Fruit fly (Drosophila melanogaster) whole organism, embryonic: ENCODE results near the gene mRpL48.

Source experiments
- CG10431 ChIP-seq: fragments of 200-800 bp; sonication (Bioruptor generic); optimal IDR thresholded peaks from 3 replicates; lab custom pipeline; 2018; ENCODE audit warnings: missing biosample characterization, mild to moderate bottlenecking, missing genetic modification characterization
- CG11560 ChIP-seq: fragments of 200-800 bp; sonication (Bioruptor generic); IDR thresholded peaks from 3 replicates; pipeline ENCODE4 v1.3.6; 2022; ENCODE audit warnings: missing biosample characterization, missing genetic modification characterization
- CG15011 ChIP-seq: fragments of 200-800 bp; sonication (Bioruptor generic); optimal IDR thresholded peaks from 3 replicates; lab custom pipeline; 2018; ENCODE audit warnings: missing biosample characterization, mild to moderate bottlenecking, missing genetic modification characterization
- CG1602 ChIP-seq: fragments of 200-800 bp; sonication (Bioruptor generic); optimal IDR thresholded peaks from 3 replicates; lab custom pipeline; 2016; ENCODE audit warnings: missing biosample characterization, missing genetic modification characterization
- CG17328 ChIP-seq: fragments of 200-800 bp; sonication (Bioruptor generic); IDR thresholded peaks from 2 replicates; pipeline ENCODE4 v1.3.6; 2022; ENCODE audit warnings: missing biosample characterization, missing genetic modification characterization
- CG1792 ChIP-seq: fragments of 200-800 bp; sonication (Bioruptor generic); optimal IDR thresholded peaks from 2 replicates; lab custom pipeline; 2016; ENCODE audit warnings: missing biosample characterization, missing genetic modification characterization
- CG18476 ChIP-seq: fragments of 200-800 bp; sonication (Bioruptor generic); optimal IDR thresholded peaks from 2 replicates; lab custom pipeline; 2016; ENCODE audit warnings: missing biosample characterization, mild to moderate bottlenecking, missing genetic modification characterization
- CG2199 ChIP-seq: fragments of 200-800 bp; sonication (Bioruptor generic); IDR thresholded peaks from 3 replicates; pipeline ENCODE4 v1.3.6; 2022; ENCODE audit warnings: missing biosample characterization, missing genetic modification characterization
- CG30020 ChIP-seq: fragments of 200-800 bp; optimal IDR thresholded peaks from 2 replicates; lab custom pipeline; 2019; ENCODE audit warnings: missing biosample characterization, mild to moderate bottlenecking, missing genetic modification characterization, moderate library complexity
- CG31224 ChIP-seq: fragments of 200-800 bp; sonication (Bioruptor generic); IDR thresholded peaks from 2 replicates; pipeline ENCODE4 v1.3.6; 2022; ENCODE audit warnings: missing biosample characterization, missing genetic modification characterization
- CG3726 ChIP-seq: fragments of 200-800 bp; sonication (Bioruptor generic); IDR thresholded peaks from 3 replicates; pipeline ENCODE4, ENCODE4 v1.3.6; 2022; ENCODE audit warnings: missing biosample characterization, missing genetic modification characterization
- CG4282 ChIP-seq: fragments of 200-800 bp; sonication (Bioruptor generic); optimal IDR thresholded peaks from 2 replicates; lab custom pipeline; 2016; ENCODE audit warnings: missing biosample characterization, missing genetic modification characterization
- CG5180 ChIP-seq: fragments of 200-800 bp; sonication (Bioruptor generic); optimal IDR thresholded peaks from 3 replicates; lab custom pipeline; 2017; ENCODE audit warnings: missing biosample characterization, missing genetic modification characterization, mild to moderate bottlenecking, moderate library complexity, missing genetic modification reagents
- CG6791 ChIP-seq: fragments of 200-800 bp; sonication (Bioruptor generic); IDR thresholded peaks from 3 replicates; pipeline ENCODE4 v1.3.6; 2022; ENCODE audit warnings: missing biosample characterization, missing genetic modification characterization; ENCODE audit not compliant: partially characterized antibody
- CG7786 ChIP-seq: fragments of 200-800 bp; sonication (Bioruptor generic); optimal IDR thresholded peaks from 2 replicates; lab custom pipeline; 2016; ENCODE audit warnings: missing biosample characterization, missing genetic modification characterization
- CG7839 ChIP-seq: fragments of 200-800 bp; sonication (Bioruptor generic); optimal IDR thresholded peaks from 3 replicates; lab custom pipeline; 2018; ENCODE audit warnings: missing biosample characterization, mild to moderate bottlenecking, missing genetic modification characterization, moderate library complexity
- CG7987 ChIP-seq: fragments of 200-800 bp; sonication (Bioruptor generic); optimal IDR thresholded peaks from 2 replicates; lab custom pipeline; 2018; ENCODE audit warnings: missing biosample characterization, mild to moderate bottlenecking, missing genetic modification characterization, moderate library complexity
- CG8924 ChIP-seq: fragments of 200-800 bp; optimal IDR thresholded peaks from 3 replicates; lab custom pipeline; 2019; ENCODE audit warnings: missing biosample characterization, mild to moderate bottlenecking, missing genetic modification characterization, moderate library complexity
- CG9797 ChIP-seq: fragments of 200-800 bp; sonication (Bioruptor generic); optimal IDR thresholded peaks from 3 replicates; lab custom pipeline; 2018; ENCODE audit warnings: missing biosample characterization, mild to moderate bottlenecking, missing genetic modification characterization
- Dad ChIP-seq: fragments of 200-800 bp; sonication (Bioruptor generic); optimal IDR thresholded peaks from 3 replicates; lab custom pipeline; 2016; ENCODE audit warnings: missing biosample characterization, missing genetic modification characterization
- Dll ChIP-seq: fragments of 200-800 bp; sonication (Bioruptor generic); IDR thresholded peaks from 4 replicates; pipeline ENCODE4 v1.3.6; 2022; ENCODE audit warnings: missing biosample characterization, missing genetic modification characterization; ENCODE audit not compliant: partially characterized antibody
- Dref ChIP-seq: fragments of 200-800 bp; sonication (Bioruptor generic); IDR thresholded peaks from 2 replicates; pipeline ENCODE4 v1.3.6; 2022; ENCODE audit warnings: missing biosample characterization, missing genetic modification characterization
- Ets65A ChIP-seq: fragments of 200-800 bp; sonication (Bioruptor generic); peaks from one replicate; lab custom pipeline; 2016; ENCODE audit warnings: missing biosample characterization, missing genetic modification characterization
- Hr3 ChIP-seq: fragments of 200-800 bp; sonication (Bioruptor generic); optimal IDR thresholded peaks from 3 replicates; lab custom pipeline; 2016; ENCODE audit warnings: missing biosample characterization, missing genetic modification characterization
- Lhr ChIP-seq: fragments of 200-800 bp; sonication (Bioruptor generic); optimal IDR thresholded peaks from 3 replicates; lab custom pipeline; 2017; ENCODE audit warnings: mild to moderate bottlenecking, missing biosample characterization, missing genetic modification reagents, missing genetic modification characterization
- Lim3 ChIP-seq: fragments of 200-800 bp; sonication (Bioruptor generic); IDR thresholded peaks from 2 replicates; pipeline ENCODE4 v1.3.6; 2022; ENCODE audit warnings: missing biosample characterization, missing genetic modification characterization
- Mrtf ChIP-seq: fragments of 200-800 bp; sonication (Bioruptor generic); IDR thresholded peaks from 3 replicates; pipeline ENCODE4 v1.3.6; 2022; ENCODE audit warnings: missing biosample characterization, missing genetic modification characterization
- Pdp1 ChIP-seq, 2 experiments: fragments of 200-800 bp; sonication (Bioruptor generic); optimal IDR thresholded peaks; 3 replicates each; lab custom pipeline; 2016; ENCODE audit warnings: missing biosample characterization in 2 of 2, missing genetic modification characterization in 2 of 2, mild to moderate bottlenecking in 1 of 2, moderate library complexity in 1 of 2
- Rx ChIP-seq: fragments of 200-800 bp; sonication (Bioruptor generic); IDR thresholded peaks from 2 replicates; pipeline ENCODE4 v1.3.6; 2022; ENCODE audit warnings: missing biosample characterization, missing genetic modification characterization
- Sox102F ChIP-seq: fragments of 200-800 bp; sonication (Bioruptor generic); optimal IDR thresholded peaks from 2 replicates; lab custom pipeline; 2018; ENCODE audit warnings: missing biosample characterization, mild to moderate bottlenecking, missing genetic modification characterization, moderate library complexity
- Spps ChIP-seq: fragments of 200-800 bp; sonication (Bioruptor generic); optimal IDR thresholded peaks from 2 replicates; lab custom pipeline; 2018; ENCODE audit warnings: missing biosample characterization, mild to moderate bottlenecking, missing genetic modification characterization
- Sry-β ChIP-seq: fragments of 200-800 bp; sonication (Bioruptor generic); optimal IDR thresholded peaks from 2 replicates; lab custom pipeline; 2018; ENCODE audit warnings: missing biosample characterization, mild to moderate bottlenecking, missing genetic modification characterization, moderate library complexity
- Xrp1 ChIP-seq: fragments of 200-800 bp; sonication (Bioruptor generic); IDR thresholded peaks from 2 replicates; pipeline ENCODE4 v1.3.6; 2022; ENCODE audit warnings: missing biosample characterization, missing genetic modification characterization
- bowl ChIP-seq: fragments of 200-800 bp; sonication (Bioruptor generic); IDR thresholded peaks from 2 replicates; pipeline ENCODE4 v1.3.6; 2022; ENCODE audit warnings: missing biosample characterization, missing genetic modification characterization
- disco-r ChIP-seq: fragments of 200-800 bp; sonication (Bioruptor generic); optimal IDR thresholded peaks from 2 replicates; lab custom pipeline; 2016; ENCODE audit warnings: missing biosample characterization, missing genetic modification characterization
- grau ChIP-seq: fragments of 200-800 bp; optimal IDR thresholded peaks from 3 replicates; lab custom pipeline; 2019; ENCODE audit warnings: missing biosample characterization, mild to moderate bottlenecking, missing genetic modification characterization, moderate library complexity
- ind ChIP-seq: fragments of 200-800 bp; sonication (Bioruptor generic); optimal IDR thresholded peaks from 3 replicates; lab custom pipeline; 2016; ENCODE audit warnings: missing biosample characterization, missing genetic modification characterization
- klu ChIP-seq: fragments of 200-800 bp; sonication (Bioruptor generic); IDR thresholded peaks from 2 replicates; pipeline ENCODE4 v1.3.6; 2022; ENCODE audit warnings: missing biosample characterization, missing genetic modification characterization
- lola ChIP-seq, 3 experiments: fragments of >200 bp in 2 of 3; fragments of 200-800 bp in 1 of 3; sonication (Bioruptor generic) in 1 of 3; optimal IDR thresholded peaks; 2 replicates each; lab custom pipeline; 2017 to 2019; ENCODE audit warnings: missing biosample characterization in 3 of 3, missing genetic modification characterization in 3 of 3, mild to moderate bottlenecking in 1 of 3, moderate library complexity in 1 of 3
- org-1 ChIP-seq: fragments of 200-800 bp; sonication (Bioruptor generic); optimal IDR thresholded peaks from 2 replicates; lab custom pipeline; 2017; ENCODE audit warnings: missing biosample characterization, missing genetic modification characterization
- pfk ChIP-seq: fragments of 200-800 bp; sonication (Bioruptor generic); optimal IDR thresholded peaks from 2 replicates; lab custom pipeline; 2018; ENCODE audit warnings: missing biosample characterization, mild to moderate bottlenecking, missing genetic modification characterization, moderate library complexity
- pzg ChIP-seq: fragments of 200-800 bp; sonication (Bioruptor generic); optimal IDR thresholded peaks from 3 replicates; lab custom pipeline; 2018; ENCODE audit warnings: missing biosample characterization, mild to moderate bottlenecking, missing genetic modification characterization, moderate library complexity
- repo ChIP-seq: fragments of 200-800 bp; sonication (Bioruptor generic); optimal IDR thresholded peaks from 2 replicates; lab custom pipeline; 2016; ENCODE audit warnings: missing biosample characterization, missing genetic modification characterization
- ro ChIP-seq: fragments of 200-800 bp; sonication (Bioruptor generic); IDR thresholded peaks from 2 replicates; pipeline ENCODE4 v1.3.6; 2022; ENCODE audit warnings: missing biosample characterization, missing genetic modification characterization
- run ChIP-seq: fragments of 200-800 bp; sonication (Bioruptor generic); optimal IDR thresholded peaks from 3 replicates; lab custom pipeline; 2018; ENCODE audit warnings: missing biosample characterization, mild to moderate bottlenecking, missing genetic modification characterization
- sens-2 ChIP-seq: fragments of 200-800 bp; sonication (Bioruptor generic); IDR thresholded peaks from 2 replicates; pipeline ENCODE4 v1.3.6; 2022; ENCODE audit warnings: missing biosample characterization, missing genetic modification characterization
- slp2 ChIP-seq: fragments of 200-800 bp; sonication (Bioruptor generic); optimal IDR thresholded peaks from 2 replicates; lab custom pipeline; 2016; ENCODE audit warnings: missing biosample characterization, missing genetic modification characterization
- sr ChIP-seq: fragments of 200-800 bp; sonication (Bioruptor generic); IDR thresholded peaks from 3 replicates; pipeline ENCODE4 v1.3.6; 2022; ENCODE audit warnings: missing biosample characterization, missing genetic modification characterization
- ssp ChIP-seq: fragments of 200-800 bp; sonication (Bioruptor generic); IDR thresholded peaks from 2 replicates; pipeline ENCODE4 v1.3.6; 2022; ENCODE audit warnings: missing biosample characterization, missing genetic modification characterization
- wek ChIP-seq: fragments of 200-800 bp; sonication (Bioruptor generic); optimal IDR thresholded peaks from 3 replicates; lab custom pipeline; 2018; ENCODE audit warnings: missing biosample characterization, mild to moderate bottlenecking, missing genetic modification characterization, moderate library complexity

Gene mRpL48

DNA sequence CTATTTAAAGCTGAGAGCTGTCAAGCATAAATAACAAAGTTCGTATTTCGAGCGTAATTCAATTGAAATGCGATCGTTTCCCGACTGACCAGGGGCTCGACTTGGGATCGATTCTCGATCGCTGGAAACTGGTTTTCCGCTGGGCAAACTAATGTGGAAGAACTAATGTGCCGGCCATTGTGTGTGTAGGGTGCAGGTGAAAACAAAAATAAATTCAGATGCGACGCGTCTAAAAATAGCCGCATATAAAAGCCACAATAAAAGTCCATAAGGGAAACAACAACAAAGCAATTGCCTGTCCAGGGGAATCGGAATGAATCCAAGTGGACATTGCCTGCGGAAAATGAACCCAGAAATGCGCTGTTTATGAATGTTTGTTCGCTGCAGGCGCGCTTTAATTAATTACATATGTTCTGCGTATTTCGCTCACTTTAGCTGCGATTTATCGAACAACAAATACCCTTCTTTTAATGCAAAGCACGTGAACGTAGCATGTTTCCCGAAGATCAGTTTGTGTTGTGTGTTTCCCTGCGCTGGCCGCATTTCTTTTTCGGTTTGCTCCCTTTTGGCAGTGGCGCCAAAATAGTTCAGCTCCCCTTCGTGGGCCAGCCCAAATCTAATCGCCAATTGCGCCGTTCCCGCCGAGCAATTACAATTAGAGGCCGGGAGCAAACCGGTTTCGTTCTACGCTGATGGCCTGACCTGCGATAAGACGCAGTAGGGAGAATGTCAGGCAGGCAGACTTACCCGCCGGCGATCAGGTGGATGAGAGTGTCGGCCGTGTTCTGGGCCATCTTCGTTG lies 13.1 kb downstream of the mRpL48 start (continued):
- no peak for TF ChIP-seq Ets65A
- TF ChIP-seq ind (GFP tag; lab: Kevin White, UChicago) = peak; percentile 1
- TF ChIP-seq CG31224 (GFP tag; lab: Robert Waterston, UW) = no peak
- TF ChIP-seq Rx = no peak
- TF ChIP-seq Lim3 (GFP tag; lab: Robert Waterston, UW) = no peak
- no peak for TF ChIP-seq run
- TF ChIP-seq Pdp1 (GFP tag; optimal IDR thresholded peaks at IDR 0.05; lab: Kevin White, UChicago) = no peak
- peak; percentile 19 for TF ChIP-seq CG8924 (tag; lab: Kevin White, UChicago)
- TF ChIP-seq CG18476 = no peak
- peak; percentile 20 for TF ChIP-seq slp2 (GFP tag; lab: Kevin White, UChicago)
- TF ChIP-seq Xrp1 (GFP tag; lab: Robert Waterston, UW) = no peak
- peak; percentile 23 for TF ChIP-seq Sox102F (GFP tag; lab: Kevin White, UChicago)
- TF ChIP-seq CG11560 (tag; lab: Robert Waterston, UW) = no peak
- TF ChIP-seq CG17328 (GFP tag; lab: Robert Waterston, UW) = no peak
- no peak for TF ChIP-seq ssp (GFP tag; lab: Robert Waterston, UW)
- TF ChIP-seq CG4282 (GFP tag; lab: Kevin White, UChicago) = no peak
- no peak for TF ChIP-seq CG10431 (GFP tag; lab: Kevin White, UChicago)
- TF ChIP-seq Dref (GFP tag; lab: Robert Waterston, UW) = no peak
- TF ChIP-seq Dll = no peak
- TF ChIP-seq CG7987 = peak; percentile 53
- TF ChIP-seq bowl (GFP tag; lab: Robert Waterston, UW) = no peak
- TF ChIP-seq CG9797 (GFP tag; lab: Kevin White, UChicago) = no peak
- no peak for TF ChIP-seq wek (GFP tag; lab: Kevin White, UChicago)
- TF ChIP-seq ro (GFP tag; lab: Robert Waterston, UW) = no peak
- no peak for TF ChIP-seq disco-r
- TF ChIP-seq CG3726 = no peak
- TF ChIP-seq lola (GFP tag; optimal IDR thresholded peaks at IDR 0.05; lab: Kevin White, UChicago) = peak in 1 of 3 experiments; percentile 22
- no peak for TF ChIP-seq CG15011
- TF ChIP-seq Sry-β (GFP tag; lab: Kevin White, UChicago) = no peak
- no peak for TF ChIP-seq Mrtf (GFP tag; lab: Robert Waterston, UW)
- TF ChIP-seq Lhr = no peak
- no peak for TF ChIP-seq CG5180 (GFP tag; lab: Kevin White, UChicago)
- peak; percentile 27 for TF ChIP-seq grau (tag; lab: Kevin White, UChicago)
- TF ChIP-seq pzg (GFP tag; lab: Kevin White, UChicago) = no peak
- TF ChIP-seq CG30020 (tag; lab: Kevin White, UChicago) = no peak
- TF ChIP-seq sr = no peak
- no peak for TF ChIP-seq Hr3
- no peak for TF ChIP-seq repo
- no peak for TF ChIP-seq klu (GFP tag; lab: Robert Waterston, UW)
- TF ChIP-seq CG1792 (GFP tag; lab: Kevin White, UChicago) = no peak
- no peak for TF ChIP-seq CG1602 (GFP tag; lab: Kevin White, UChicago)
- TF ChIP-seq pfk (GFP tag; lab: Kevin White, UChicago) = no peak
- TF ChIP-seq Dad (GFP tag; lab: Kevin White, UChicago) = peak; percentile 4
- no peak for TF ChIP-seq CG2199 (GFP tag; lab: Robert Waterston, UW)
- TF ChIP-seq org-1 (GFP tag; lab: Kevin White, UChicago) = no peak
- TF ChIP-seq sens-2 (GFP tag; lab: Robert Waterston, UW) = no peak
- no peak for TF ChIP-seq CG7786 (GFP tag; lab: Kevin White, UChicago)
- peak; percentile 43 for TF ChIP-seq CG7839 (tag; lab: Kevin White, UChicago)
- no peak for TF ChIP-seq Spps (tag; lab: Kevin White, UChicago)
- TF ChIP-seq CG6791 = no peak
